Comparison of ENCODE assay signal across 3 fruit fly cellular contexts in genomic region chr3R:10380979-10381378, dm6.
TF ChIP-seq lines count a peak whose summit lies in the region.
"Not testable (repeated sequence)": the region's sequence is repeated elsewhere in the genome, so short reads cannot be mapped to it uniquely, and the experiment has no call there.

No protein-coding gene starts in this region.

- not testable (repeated sequence) for TF ChIP-seq CTCF in whole organism, embryonic (GFP tag; optimal IDR thresholded peaks at IDR 0.05; lab: Kevin White, UChicago)

TF ChIP-seq in whole organism, adult, 20 proteins besides CTCF, POLR2A, EP300 and RAD21:
- TF ChIP-seq Mnt (GFP tag; optimal IDR thresholded peaks at IDR 0.05; lab: Kevin White, UChicago): peak; percentile 16
TF ChIP-seq in whole organism, adult: peak in this region for 1; not testable (repeated sequence) for 19.

TF ChIP-seq in whole organism, embryonic, 481 proteins besides CTCF, POLR2A, EP300 and RAD21:
- TF ChIP-seq cwo (GFP tag; optimal IDR thresholded peaks at IDR 0.05; lab: Kevin White, UChicago): peak; percentile 98
- peak; percentile 7 for TF ChIP-seq gem (tag; optimal IDR thresholded peaks at IDR 0.05; lab: Kevin White, UChicago)

TF ChIP-seq in whole organism, wandering third instar larva, 38 proteins besides CTCF, POLR2A, EP300 and RAD21:
- TF ChIP-seq Rel (GFP tag; optimal IDR thresholded peaks at IDR 0.05; lab: Kevin White, UChicago): not testable (repeated sequence)
- TF ChIP-seq Rel (tag; optimal IDR thresholded peaks at IDR 0.05; lab: Kevin White, UChicago): peak; percentile 23
